Worm (Caenorhabditis elegans): ENCODE measurements around the gene C29E4.14.

Gene C29E4.14

DNA sequence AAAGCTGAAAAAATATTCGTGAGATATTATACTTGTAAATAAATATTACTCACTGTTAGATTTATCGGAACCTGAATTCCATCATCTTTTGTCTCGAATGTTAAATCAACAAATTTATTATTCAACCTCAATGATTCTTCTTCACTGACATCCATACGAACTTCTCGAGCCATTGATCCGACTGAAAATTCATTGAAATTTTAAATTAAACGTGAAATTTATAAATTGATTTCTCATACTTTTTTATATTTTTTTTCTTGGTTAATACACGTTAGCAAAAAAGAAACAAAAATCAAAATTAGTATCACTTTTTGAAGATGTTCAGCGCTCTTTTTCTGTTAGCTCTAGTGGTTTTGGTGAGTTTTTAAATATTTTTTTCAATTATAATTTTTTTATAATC is at the start of gene C29E4.14:
TSS of gene C29E4.14 (plus strand) at position 301 of the 400 bp plus-strand sequence.
- TF ChIP-seq F10E7.11 (tag; optimal IDR thresholded peaks at IDR 0.05), result no peak
- TF ChIP-seq zim-3 (tag; optimal IDR thresholded peaks at IDR 0.05), result no peak
- no peak for TF ChIP-seq nhr-120 (GFP tag; IDR thresholded peaks at IDR 0.05)
- no peak for TF ChIP-seq dox-1 (GFP tag; IDR thresholded peaks at IDR 0.05)

DNA sequence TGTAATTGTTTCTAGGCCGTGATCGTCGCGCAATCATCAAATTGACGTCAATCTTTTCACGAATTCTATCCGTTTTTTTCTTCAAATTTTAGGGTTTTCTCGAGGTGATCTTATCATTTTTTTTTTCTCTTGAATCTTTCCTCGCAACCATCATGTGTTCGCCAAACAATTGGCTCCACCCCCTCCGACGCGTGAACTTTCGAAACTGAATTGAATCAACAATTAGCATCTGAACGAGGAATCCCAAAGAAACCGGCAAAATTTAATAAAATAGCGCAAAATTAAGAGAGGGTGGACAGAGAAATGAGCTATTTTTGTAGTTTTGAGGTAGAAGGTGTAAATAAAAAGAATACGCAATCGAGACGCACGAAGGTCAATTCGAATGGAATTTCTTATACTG is 47.1 kb upstream of the C29E4.14 start:
- TF ChIP-seq lsl-1 (GFP tag; optimal IDR thresholded peaks at IDR 0.05) (no peak), ztf-26 (tag; optimal IDR thresholded peaks at IDR 0.05) (no peak), sea-2 (GFP tag; IDR thresholded peaks at IDR 0.05) (no peak), sdz-38 (tag; optimal IDR thresholded peaks at IDR 0.05) (no peak), lin-26 (GFP tag; IDR thresholded peaks at IDR 0.05) (peak; percentile 34; the same call in 1 of the 2 replicates), die-1 (tag; optimal IDR thresholded peaks at IDR 0.05) (no peak), athp-1 (tag; optimal IDR thresholded peaks at IDR 0.05) (no peak), somi-1 (GFP tag; optimal IDR thresholded peaks at IDR 0.05) (peak; percentile 5), hrde-1 (tag; optimal IDR thresholded peaks at IDR 0.05; ENCODE audit: borderline replicate concordance) (no peak), repo-1 (tag; optimal IDR thresholded peaks at IDR 0.05) (no peak), F23B12.7 (tag; optimal IDR thresholded peaks at IDR 0.05; ENCODE audit: insufficient read depth) (no peak), T26A5.8 (tag; optimal IDR thresholded peaks at IDR 0.05) (no peak), atf-7 (tag; optimal IDR thresholded peaks at IDR 0.05) (no peak), mel-28 (tag; optimal IDR thresholded peaks at IDR 0.05; ENCODE audit: borderline replicate concordance) (no peak), lin-35 (GFP tag; optimal IDR thresholded peaks at IDR 0.05) (no peak), ama-1 (optimal IDR thresholded peaks at IDR 0.05) (no peak), ama-1 (GFP tag; optimal IDR thresholded peaks at IDR 0.05) (no peak), lin-40 (tag; optimal IDR thresholded peaks at IDR 0.05) (peak; percentile 31)

DNA sequence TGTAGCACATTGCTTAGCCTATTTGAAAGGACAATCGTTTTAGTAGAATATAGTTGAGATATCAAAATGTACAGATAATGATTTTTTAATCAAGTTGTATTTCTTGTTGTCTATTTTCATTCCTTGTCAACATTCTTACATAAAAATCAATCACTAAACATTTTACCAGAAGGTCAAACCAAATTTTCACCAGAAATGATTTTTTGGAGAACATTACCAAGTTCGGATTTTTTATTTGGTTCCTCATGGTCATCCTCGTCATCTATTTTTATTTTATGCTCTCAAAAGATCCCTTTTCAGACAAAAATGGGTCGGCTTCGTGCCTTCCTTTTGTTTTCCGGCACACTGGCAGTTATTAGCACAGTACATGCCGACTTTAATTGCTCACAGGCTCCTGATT is 46.4 kb upstream of the C29E4.14 start, which contains the start of gene tyr-1:
TSS of gene tyr-1 (plus strand) at position 301 of the 400 bp plus-strand sequence.
- TF ChIP-seq ztf-3 (GFP tag; optimal IDR thresholded peaks at IDR 0.05) (no peak), cebp-1 (GFP tag; IDR thresholded peaks at IDR 0.05) (no peak), cebp-1 (tag; optimal IDR thresholded peaks at IDR 0.05) (no peak)

DNA sequence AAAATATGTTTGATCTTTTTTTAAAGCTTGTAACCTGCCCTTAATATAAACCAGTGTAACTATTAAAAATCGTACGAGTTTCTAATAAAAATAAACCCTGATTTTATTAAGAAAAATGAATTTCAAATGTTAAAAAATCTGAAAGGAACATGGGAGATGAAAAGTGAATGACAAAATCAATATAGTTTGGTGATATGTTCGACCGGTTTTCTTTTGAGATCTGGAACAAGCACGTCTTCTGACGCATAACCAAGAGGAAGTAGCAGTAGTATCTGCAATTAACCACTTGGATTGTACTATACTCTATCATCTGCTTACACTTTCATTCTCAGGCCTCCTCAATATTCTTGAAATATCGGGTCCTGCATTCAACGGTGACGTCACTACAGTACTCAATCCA is 42.8 kb upstream of the C29E4.14 start:
- TF ChIP-seq sea-2 (GFP tag; IDR thresholded peaks at IDR 0.05), result no peak
- TF ChIP-seq Y56A3A.18 (GFP tag; IDR thresholded peaks at IDR 0.05), result no peak
- no peak for TF ChIP-seq hmg-20 (GFP tag; IDR thresholded peaks at IDR 0.05)
- TF ChIP-seq ama-1 (optimal IDR thresholded peaks at IDR 0.05), result no peak
- TF ChIP-seq ama-1 (GFP tag; optimal IDR thresholded peaks at IDR 0.05), result no peak
- no peak for TF ChIP-seq tlf-1 (GFP tag; optimal IDR thresholded peaks at IDR 0.05)
- no peak for TF ChIP-seq lin-35 (GFP tag; optimal IDR thresholded peaks at IDR 0.05)
- no peak for TF ChIP-seq hlh-26 (GFP tag; conservative IDR thresholded peaks at IDR 0.05)
- TF ChIP-seq hrde-1 (tag; optimal IDR thresholded peaks at IDR 0.05; ENCODE audit: borderline replicate concordance), result no peak
- TF ChIP-seq egrh-3 (GFP tag; IDR thresholded peaks at IDR 0.05), result no peak
- no peak for TF ChIP-seq ceh-40 (GFP tag; IDR thresholded peaks at IDR 0.05)
- no peak for TF ChIP-seq F23B12.7 (tag; optimal IDR thresholded peaks at IDR 0.05; ENCODE audit: insufficient read depth)
- TF ChIP-seq dox-1 (GFP tag; IDR thresholded peaks at IDR 0.05), result no peak
- no peak for TF ChIP-seq F10E7.11 (tag; optimal IDR thresholded peaks at IDR 0.05)
- no peak for TF ChIP-seq snpc-4 (GFP tag; optimal IDR thresholded peaks at IDR 0.05)
- no peak for TF ChIP-seq snpc-4 (tag; optimal IDR thresholded peaks at IDR 0.05)
- TF ChIP-seq snpc-3.4 (tag; optimal IDR thresholded peaks at IDR 0.05), result no peak
- no peak for TF ChIP-seq let-607 (tag; optimal IDR thresholded peaks at IDR 0.05)
